Fruit fly (Drosophila melanogaster) whole organism, embryonic: Measurements from ENCODE around the gene CG13603.

ENCODE experiments used
- Ada2b ChIP-seq: fragments of 200-800 bp; sonication (Bioruptor generic); IDR thresholded peaks from 2 replicates; pipeline ENCODE4 v1.3.6; 2022; ENCODE audit warnings: missing biosample characterization, missing genetic modification characterization
- Adf1 ChIP-seq: fragments of 200-800 bp; sonication (Bioruptor generic); IDR thresholded peaks from 2 replicates; pipeline ENCODE4 v1.3.6; 2022; ENCODE audit warnings: missing biosample characterization, missing genetic modification characterization
- Aef1 ChIP-seq: fragments of 200-800 bp; sonication (Bioruptor generic); IDR thresholded peaks from 3 replicates; pipeline ENCODE4 v1.3.6; 2022; ENCODE audit warnings: missing biosample characterization, missing genetic modification characterization
- Atf-2 ChIP-seq: fragments of 200-800 bp; sonication (Bioruptor generic); optimal IDR thresholded peaks from 2 replicates; lab custom pipeline; 2016; ENCODE audit warnings: missing biosample characterization, missing genetic modification characterization
- Atf6 ChIP-seq: fragments of 200-800 bp; sonication (Bioruptor generic); IDR thresholded peaks from 2 replicates; pipeline ENCODE4 v1.3.6; 2022; ENCODE audit warnings: missing biosample characterization, missing genetic modification characterization
- BtbVII ChIP-seq: fragments of 200-800 bp; sonication (Bioruptor generic); optimal IDR thresholded peaks from 3 replicates; lab custom pipeline; 2017; ENCODE audit warnings: missing biosample characterization, mild to moderate bottlenecking, missing genetic modification characterization
- Bteb2 ChIP-seq: fragments of 200-800 bp; sonication (Bioruptor generic); optimal IDR thresholded peaks from 2 replicates; lab custom pipeline; 2016; ENCODE audit warnings: missing biosample characterization, missing genetic modification characterization
- CG10321 ChIP-seq: fragments of 200-800 bp; sonication (Bioruptor generic); IDR thresholded peaks from 2 replicates; pipeline ENCODE4 v1.3.6; 2022; ENCODE audit warnings: missing biosample characterization, missing genetic modification characterization
- CG10979 ChIP-seq: fragments of 200-800 bp; sonication (Bioruptor generic); optimal IDR thresholded peaks from 2 replicates; lab custom pipeline; 2018; ENCODE audit warnings: missing biosample characterization, mild to moderate bottlenecking, missing genetic modification characterization, moderate library complexity
- CG12236 ChIP-seq: fragments of 200-800 bp; sonication (Bioruptor generic); optimal IDR thresholded peaks from 2 replicates; lab custom pipeline; 2016; ENCODE audit warnings: missing biosample characterization, missing genetic modification characterization
- CG12299 ChIP-seq: fragments of 200-800 bp; sonication (Bioruptor generic); optimal IDR thresholded peaks from 2 replicates; lab custom pipeline; 2018; ENCODE audit warnings: missing biosample characterization, mild to moderate bottlenecking, missing genetic modification characterization
- CG13775 ChIP-seq: fragments of 200-800 bp; sonication (Bioruptor generic); optimal IDR thresholded peaks from 3 replicates; lab custom pipeline; 2017; ENCODE audit warnings: missing biosample characterization, mild to moderate bottlenecking, missing genetic modification characterization
- CG18599 ChIP-seq: fragments of 200-800 bp; sonication (Bioruptor generic); optimal IDR thresholded peaks from 3 replicates; lab custom pipeline; 2017; ENCODE audit warnings: missing biosample characterization, missing genetic modification characterization, mild to moderate bottlenecking, moderate library complexity, missing genetic modification reagents
- CG43689 ChIP-seq: fragments of 200-800 bp; sonication (Bioruptor generic); IDR thresholded peaks from 2 replicates; pipeline ENCODE4 v1.3.6; 2022; ENCODE audit warnings: missing biosample characterization, missing genetic modification characterization
- CG4707 ChIP-seq: fragments of 200-800 bp; sonication (Bioruptor generic); optimal IDR thresholded peaks from 2 replicates; lab custom pipeline; 2018; ENCODE audit warnings: missing biosample characterization, mild to moderate bottlenecking, missing genetic modification characterization, moderate library complexity
- CG4820 ChIP-seq: fragments of 200-800 bp; sonication (Bioruptor generic); optimal IDR thresholded peaks from 3 replicates; lab custom pipeline; 2016; ENCODE audit warnings: missing biosample characterization, missing genetic modification characterization
- CG6765 ChIP-seq: fragments of 200-800 bp; sonication (Bioruptor generic); optimal IDR thresholded peaks from 3 replicates; lab custom pipeline; 2017; ENCODE audit warnings: missing biosample characterization, mild to moderate bottlenecking, missing genetic modification characterization
- CG8924 ChIP-seq: fragments of 200-800 bp; optimal IDR thresholded peaks from 3 replicates; lab custom pipeline; 2019; ENCODE audit warnings: missing biosample characterization, mild to moderate bottlenecking, missing genetic modification characterization, moderate library complexity
- CG9727 ChIP-seq: fragments of 200-800 bp; sonication (Bioruptor generic); optimal IDR thresholded peaks from 3 replicates; lab custom pipeline; 2017; ENCODE audit warnings: missing biosample characterization, mild to moderate bottlenecking, missing genetic modification characterization
- CTCF ChIP-seq: fragments of 200-800 bp; sonication (Bioruptor generic); optimal IDR thresholded peaks from 2 replicates; lab custom pipeline; 2017; ENCODE audit warnings: missing biosample characterization, mild to moderate bottlenecking, missing genetic modification characterization, moderate library complexity
- Doc2 ChIP-seq: fragments of 200-800 bp; sonication (Bioruptor generic); IDR thresholded peaks from 2 replicates; pipeline ENCODE4 v1.3.6; 2022; ENCODE audit warnings: missing biosample characterization, missing genetic modification characterization
- Dp ChIP-seq: fragments of 200-800 bp; sonication (Bioruptor generic); optimal IDR thresholded peaks from 2 replicates; lab custom pipeline; 2018; ENCODE audit warnings: missing biosample characterization, mild to moderate bottlenecking, missing genetic modification characterization, moderate library complexity
- Drgx ChIP-seq: fragments of 200-800 bp; sonication (Bioruptor generic); IDR thresholded peaks from 2 replicates; pipeline ENCODE4 v1.3.6; 2022; ENCODE audit warnings: missing biosample characterization, missing genetic modification characterization
- GATAe ChIP-seq: fragments of 200-800 bp; sonication (Bioruptor generic); conservative IDR thresholded peaks from 2 replicates; pipeline ENCODE4 v1.3.6; 2022; ENCODE audit warnings: missing biosample characterization, missing genetic modification characterization
- HLH3B ChIP-seq: fragments of 200-800 bp; sonication (Bioruptor generic); IDR thresholded peaks from 2 replicates; pipeline ENCODE4 v1.3.6; 2022; ENCODE audit warnings: missing biosample characterization, missing genetic modification characterization
- Hand ChIP-seq: fragments of 200-800 bp; sonication (Bioruptor generic); optimal IDR thresholded peaks from 2 replicates; lab custom pipeline; 2017; ENCODE audit warnings: mild to moderate bottlenecking, missing biosample characterization, missing genetic modification reagents, missing genetic modification characterization
- Hmr ChIP-seq: fragments of 200-800 bp; sonication (Bioruptor generic); optimal IDR thresholded peaks from 3 replicates; lab custom pipeline; 2017; ENCODE audit warnings: mild to moderate bottlenecking, missing biosample characterization, missing genetic modification reagents, missing genetic modification characterization
- MESR4 ChIP-seq: fragments of 200-800 bp; sonication (Bioruptor generic); optimal IDR thresholded peaks from 2 replicates; lab custom pipeline; 2018; ENCODE audit warnings: missing biosample characterization, mild to moderate bottlenecking, missing genetic modification characterization, moderate library complexity
- Mad ChIP-seq: fragments of 200-800 bp; sonication (Bioruptor generic); optimal IDR thresholded peaks from 2 replicates; lab custom pipeline; 2016; ENCODE audit warnings: missing biosample characterization, missing genetic modification characterization
- NC2α ChIP-seq: fragments of 200-800 bp; sonication (Bioruptor generic); optimal IDR thresholded peaks from 2 replicates; lab custom pipeline; 2016; ENCODE audit warnings: missing biosample characterization, missing genetic modification characterization
- Sry-δ ChIP-seq: fragments of 200-800 bp; sonication (Bioruptor generic); optimal IDR thresholded peaks from 2 replicates; lab custom pipeline; 2016; ENCODE audit warnings: missing biosample characterization, missing genetic modification characterization
- Trl ChIP-seq, 3 experiments: fragments of >200 bp in 2 of 3; fragments of 200-800 bp in 1 of 3; sonication (Bioruptor generic) in 1 of 3; optimal IDR thresholded peaks; 2 replicates in 1 of 3; 3 replicates in 2 of 3; lab custom pipeline; 2016 to 2017; ENCODE audit warnings: missing biosample characterization in 1 of 3, missing genetic modification characterization in 1 of 3
- YL-1 ChIP-seq: fragments of 200-800 bp; sonication (Bioruptor generic); optimal IDR thresholded peaks from 3 replicates; lab custom pipeline; 2017; ENCODE audit warnings: missing biosample characterization, mild to moderate bottlenecking, missing genetic modification characterization
- abd-A ChIP-seq: fragments of 200-800 bp; sonication (Bioruptor generic); optimal IDR thresholded peaks from 3 replicates; lab custom pipeline; 2019; ENCODE audit warnings: missing biosample characterization, mild to moderate bottlenecking, missing genetic modification characterization, moderate library complexity
- amos ChIP-seq: fragments of 200-800 bp; sonication (Bioruptor generic); IDR thresholded peaks from 2 replicates; pipeline ENCODE4 v1.3.6; 2022; ENCODE audit warnings: missing biosample characterization, missing genetic modification characterization; ENCODE audit not compliant: partially characterized antibody
- bcd ChIP-seq: fragments of 200-800 bp; sonication (Bioruptor generic); optimal IDR thresholded peaks from 2 replicates; lab custom pipeline; 2017; ENCODE audit warnings: missing biosample characterization, mild to moderate bottlenecking, missing genetic modification characterization
- chn ChIP-seq: fragments of 200-800 bp; sonication (Bioruptor generic); optimal IDR thresholded peaks from 2 replicates; lab custom pipeline; 2016; ENCODE audit warnings: missing biosample characterization, missing genetic modification characterization
- emc ChIP-seq: fragments of 200-800 bp; sonication (Bioruptor generic); optimal IDR thresholded peaks from 2 replicates; lab custom pipeline; 2016; ENCODE audit warnings: missing biosample characterization, missing genetic modification characterization
- hkb ChIP-seq, 2 experiments: fragments of 200-800 bp in 1 of 2; fragments of >200 bp in 1 of 2; sonication (Bioruptor generic) in 1 of 2; IDR thresholded peaks in 1 of 2; optimal IDR thresholded peaks in 1 of 2; 2 replicates each; pipeline versions ENCODE4 v1.3.6 to Lab custom; 2017 to 2022; ENCODE audit warnings: missing biosample characterization in 1 of 2, missing genetic modification characterization in 1 of 2
- ind ChIP-seq: fragments of 200-800 bp; sonication (Bioruptor generic); optimal IDR thresholded peaks from 3 replicates; lab custom pipeline; 2016; ENCODE audit warnings: missing biosample characterization, missing genetic modification characterization
- lab ChIP-seq: fragments of 200-800 bp; sonication (Bioruptor generic); optimal IDR thresholded peaks from 3 replicates; lab custom pipeline; 2017; ENCODE audit warnings: missing biosample characterization, missing genetic modification characterization, mild to moderate bottlenecking, moderate library complexity, missing genetic modification reagents
- mld ChIP-seq: fragments of 200-800 bp; sonication (Bioruptor generic); IDR thresholded peaks from 3 replicates; pipeline ENCODE4 v1.3.6; 2022; ENCODE audit warnings: missing biosample characterization, missing genetic modification characterization; ENCODE audit not compliant: partially characterized antibody
- nerfin-1 ChIP-seq: fragments of 200-800 bp; sonication (Bioruptor generic); optimal IDR thresholded peaks from 3 replicates; lab custom pipeline; 2019; ENCODE audit warnings: missing biosample characterization, mild to moderate bottlenecking, missing genetic modification characterization, moderate library complexity
- pfk ChIP-seq: fragments of 200-800 bp; sonication (Bioruptor generic); optimal IDR thresholded peaks from 2 replicates; lab custom pipeline; 2018; ENCODE audit warnings: missing biosample characterization, mild to moderate bottlenecking, missing genetic modification characterization, moderate library complexity
- pzg ChIP-seq: fragments of 200-800 bp; sonication (Bioruptor generic); optimal IDR thresholded peaks from 3 replicates; lab custom pipeline; 2018; ENCODE audit warnings: missing biosample characterization, mild to moderate bottlenecking, missing genetic modification characterization, moderate library complexity
- ro ChIP-seq: fragments of 200-800 bp; sonication (Bioruptor generic); IDR thresholded peaks from 2 replicates; pipeline ENCODE4 v1.3.6; 2022; ENCODE audit warnings: missing biosample characterization, missing genetic modification characterization
- seq ChIP-seq: fragments of 200-800 bp; sonication (Bioruptor generic); IDR thresholded peaks from 2 replicates; pipeline ENCODE4 v1.3.6; 2022; ENCODE audit warnings: missing biosample characterization, missing genetic modification characterization
- stwl ChIP-seq: fragments of 200-800 bp; sonication (Bioruptor generic); optimal IDR thresholded peaks from 3 replicates; lab custom pipeline; 2018; ENCODE audit warnings: missing biosample characterization, mild to moderate bottlenecking, missing genetic modification characterization, moderate library complexity
- toy ChIP-seq: fragments of 200-800 bp; sonication (Bioruptor generic); IDR thresholded peaks from 2 replicates; pipeline ENCODE4 v1.3.6; 2022; ENCODE audit warnings: missing biosample characterization, missing genetic modification characterization
- unc-4 ChIP-seq: fragments of 200-800 bp; sonication (Bioruptor generic); IDR thresholded peaks from 2 replicates; pipeline ENCODE4 v1.3.6; 2022; ENCODE audit warnings: missing biosample characterization, missing genetic modification characterization; ENCODE audit not compliant: partially characterized antibody

CG13603 gene

dm6 chr3R:23962781-23963222 is 23.6 kb downstream of the CG13603 start, which contains the start of gene CG31140 (continued):
- peak; percentile 12 for TF ChIP-seq MESR4
- TF ChIP-seq nerfin-1 (tag; lab: Kevin White, UChicago): peak; percentile 44
- TF ChIP-seq YL-1 (GFP tag; lab: Kevin White, UChicago): peak; percentile 23
- TF ChIP-seq GATAe: no peak
- TF ChIP-seq CG9727 (GFP tag; lab: Kevin White, UChicago): no peak
- TF ChIP-seq CTCF (GFP tag; lab: Kevin White, UChicago): peak; percentile 31
- peak; percentile 34 for TF ChIP-seq stwl (tag; lab: Kevin White, UChicago)
- TF ChIP-seq CG18599: peak; percentile 49
- TF ChIP-seq mld (GFP tag; lab: Robert Waterston, UW): no peak
- no peak for TF ChIP-seq emc (GFP tag; lab: Kevin White, UChicago)
- no peak for TF ChIP-seq Sry-δ (GFP tag; lab: Kevin White, UChicago)
- 0 out of 2 replicates have a peak, but pooled peaks have one; percentile 14 for TF ChIP-seq Drgx
- peak; percentile 41; the same call in 1 of the 3 replicates for TF ChIP-seq Aef1 (GFP tag; lab: Robert Waterston, UW)
- no peak for TF ChIP-seq CG6765
- TF ChIP-seq chn (GFP tag; lab: Kevin White, UChicago): no peak
- peak; percentile 43; the same call in 1 of the 2 replicates for TF ChIP-seq seq (GFP tag; lab: Robert Waterston, UW)
- no peak for TF ChIP-seq NC2α (GFP tag; lab: Kevin White, UChicago)
- peak; percentile 28 for TF ChIP-seq Dp
- TF ChIP-seq CG4820: no peak
- TF ChIP-seq toy (GFP tag; lab: Robert Waterston, UW): 0 out of 2 replicates have a peak, but pooled peaks have one; percentile 32
- TF ChIP-seq ro (GFP tag; lab: Robert Waterston, UW): no peak
- TF ChIP-seq Hmr (GFP tag; lab: Kevin White, UChicago): peak; percentile 38
- TF ChIP-seq CG10321 (GFP tag; lab: Robert Waterston, UW): peak; percentile 70
- TF ChIP-seq Adf1 (GFP tag; lab: Robert Waterston, UW): peak; percentile 91
- no peak for TF ChIP-seq CG4707 (GFP tag; lab: Kevin White, UChicago)
- TF ChIP-seq BtbVII (GFP tag; lab: Kevin White, UChicago): peak; percentile 12
- TF ChIP-seq Bteb2 (GFP tag; lab: Kevin White, UChicago): no peak
- peak; percentile 7 for TF ChIP-seq CG10979 (tag; lab: Kevin White, UChicago)
- peak; percentile 43 for TF ChIP-seq pzg (GFP tag; lab: Kevin White, UChicago)
- TF ChIP-seq Doc2 (GFP tag; lab: Robert Waterston, UW): no peak
- TF ChIP-seq Trl (optimal IDR thresholded peaks at IDR 0.05; lab: Kevin White, UChicago): peak; percentile 71 to 76
- peak; percentile 13 for TF ChIP-seq Trl (GFP tag; optimal IDR thresholded peaks at IDR 0.05; lab: Kevin White, UChicago)
- no peak for TF ChIP-seq ind (GFP tag; lab: Kevin White, UChicago)
- TF ChIP-seq pfk (GFP tag; lab: Kevin White, UChicago): no peak
- 0 out of 2 replicates have a peak, but pooled peaks have one; percentile 26 for TF ChIP-seq unc-4 (GFP tag; lab: Robert Waterston, UW)
- no peak for TF ChIP-seq HLH3B
- no peak for TF ChIP-seq bcd (GFP tag; lab: Kevin White, UChicago)
- no peak for TF ChIP-seq Ada2b (GFP tag; lab: Robert Waterston, UW)
- TF ChIP-seq abd-A (tag; lab: Kevin White, UChicago): peak; percentile 85
- TF ChIP-seq CG12299 (tag; lab: Kevin White, UChicago): no peak
- TF ChIP-seq amos (GFP tag; lab: Robert Waterston, UW): no peak; the same call in 1 of the 2 replicates
- no peak for TF ChIP-seq Atf6 (GFP tag; lab: Robert Waterston, UW)
- no peak for TF ChIP-seq Atf-2
- TF ChIP-seq CG43689 (GFP tag; lab: Robert Waterston, UW): no peak
- TF ChIP-seq Hand: peak; percentile 64
- peak; percentile 26 for TF ChIP-seq lab (GFP tag; lab: Kevin White, UChicago)
- no peak for TF ChIP-seq hkb (optimal IDR thresholded peaks at IDR 0.05; lab: Kevin White, UChicago)
- TF ChIP-seq hkb (GFP tag; IDR thresholded peaks at IDR 0.05; lab: Robert Waterston, UW): 0 out of 2 replicates have a peak, but pooled peaks have one; percentile 26
- no peak for TF ChIP-seq CG13775 (GFP tag; lab: Kevin White, UChicago)
- peak; percentile 7 for TF ChIP-seq CG8924 (tag; lab: Kevin White, UChicago)
- TF ChIP-seq Mad (GFP tag; lab: Kevin White, UChicago): no peak
- no peak for TF ChIP-seq CG12236 (GFP tag; lab: Kevin White, UChicago)
